Fruit fly (Drosophila melanogaster) whole organism, embryonic: ENCODE results near the gene CG42671.

Source experiments
- Aef1 ChIP-seq: fragments of 200-800 bp; sonication (Bioruptor generic); IDR thresholded peaks from 3 replicates; pipeline ENCODE4 v1.3.6; 2022; ENCODE audit warnings: missing biosample characterization, missing genetic modification characterization
- Bteb2 ChIP-seq: fragments of 200-800 bp; sonication (Bioruptor generic); optimal IDR thresholded peaks from 2 replicates; lab custom pipeline; 2016; ENCODE audit warnings: missing biosample characterization, missing genetic modification characterization
- CG10209 ChIP-seq: fragments of 200-800 bp; sonication (Bioruptor generic); optimal IDR thresholded peaks from 3 replicates; lab custom pipeline; 2017; ENCODE audit warnings: missing biosample characterization, mild to moderate bottlenecking, missing genetic modification characterization, missing genetic modification reagents
- CG11560 ChIP-seq: fragments of 200-800 bp; sonication (Bioruptor generic); IDR thresholded peaks from 3 replicates; pipeline ENCODE4 v1.3.6; 2022; ENCODE audit warnings: missing biosample characterization, missing genetic modification characterization
- CG12299 ChIP-seq: fragments of 200-800 bp; sonication (Bioruptor generic); optimal IDR thresholded peaks from 2 replicates; lab custom pipeline; 2018; ENCODE audit warnings: missing biosample characterization, mild to moderate bottlenecking, missing genetic modification characterization
- CG13894 ChIP-seq: fragments of 200-800 bp; sonication (Bioruptor generic); optimal IDR thresholded peaks from 3 replicates; lab custom pipeline; 2018; ENCODE audit warnings: missing biosample characterization, mild to moderate bottlenecking, missing genetic modification characterization, moderate library complexity
- CG14860 ChIP-seq: fragments of 200-800 bp; sonication (Bioruptor generic); IDR thresholded peaks from 3 replicates; pipeline ENCODE4 v1.3.6; 2022; ENCODE audit warnings: missing biosample characterization, missing genetic modification characterization; ENCODE audit not compliant: partially characterized antibody
- CG16863 ChIP-seq: fragments of 200-800 bp; sonication (Bioruptor generic); optimal IDR thresholded peaks from 3 replicates; lab custom pipeline; 2016; ENCODE audit warnings: missing biosample characterization, missing genetic modification characterization
- CG17568 ChIP-seq: fragments of 200-800 bp; sonication (Bioruptor generic); optimal IDR thresholded peaks from 2 replicates; lab custom pipeline; 2018; ENCODE audit warnings: missing biosample characterization, mild to moderate bottlenecking, missing genetic modification characterization, moderate library complexity
- CG17829 ChIP-seq: fragments of 200-800 bp; optimal IDR thresholded peaks from 2 replicates; lab custom pipeline; 2019; ENCODE audit warnings: missing biosample characterization, mild to moderate bottlenecking, missing genetic modification characterization, moderate library complexity
- CG18262 ChIP-seq: fragments of 200-800 bp; optimal IDR thresholded peaks from 3 replicates; lab custom pipeline; 2019; ENCODE audit warnings: missing biosample characterization, mild to moderate bottlenecking, missing genetic modification characterization, moderate library complexity
- CG1832 ChIP-seq: fragments of 200-800 bp; sonication (Bioruptor generic); optimal IDR thresholded peaks from 2 replicates; lab custom pipeline; 2017; ENCODE audit warnings: missing biosample characterization, mild to moderate bottlenecking, missing genetic modification characterization, inconsistent platforms
- CG18599 ChIP-seq: fragments of 200-800 bp; sonication (Bioruptor generic); optimal IDR thresholded peaks from 3 replicates; lab custom pipeline; 2017; ENCODE audit warnings: missing biosample characterization, missing genetic modification characterization, mild to moderate bottlenecking, moderate library complexity, missing genetic modification reagents
- CG2202 ChIP-seq: fragments of 200-800 bp; sonication (Bioruptor generic); optimal IDR thresholded peaks from 2 replicates; lab custom pipeline; 2018; ENCODE audit warnings: missing biosample characterization, mild to moderate bottlenecking, missing genetic modification characterization
- CG6254 ChIP-seq: fragments of 200-800 bp; sonication (Bioruptor generic); optimal IDR thresholded peaks from 3 replicates; lab custom pipeline; 2017; ENCODE audit warnings: mild to moderate bottlenecking, missing biosample characterization, missing genetic modification reagents, missing genetic modification characterization
- CG9727 ChIP-seq: fragments of 200-800 bp; sonication (Bioruptor generic); optimal IDR thresholded peaks from 3 replicates; lab custom pipeline; 2017; ENCODE audit warnings: missing biosample characterization, mild to moderate bottlenecking, missing genetic modification characterization
- CG9876 ChIP-seq: fragments of 200-800 bp; sonication (Bioruptor generic); optimal IDR thresholded peaks from 2 replicates; lab custom pipeline; 2016; ENCODE audit warnings: missing biosample characterization, missing genetic modification characterization
- CTCF ChIP-seq: fragments of 200-800 bp; sonication (Bioruptor generic); optimal IDR thresholded peaks from 2 replicates; lab custom pipeline; 2017; ENCODE audit warnings: missing biosample characterization, mild to moderate bottlenecking, missing genetic modification characterization, moderate library complexity
- Drgx ChIP-seq: fragments of 200-800 bp; sonication (Bioruptor generic); IDR thresholded peaks from 2 replicates; pipeline ENCODE4 v1.3.6; 2022; ENCODE audit warnings: missing biosample characterization, missing genetic modification characterization
- Hmx ChIP-seq: fragments of 200-800 bp; sonication (Bioruptor generic); optimal IDR thresholded peaks from 2 replicates; lab custom pipeline; 2016; ENCODE audit warnings: missing biosample characterization, missing genetic modification characterization
- Hr39 ChIP-seq: fragments of >200 bp; optimal IDR thresholded peaks from 2 replicates; lab custom pipeline; 2017
- Mad ChIP-seq: fragments of 200-800 bp; sonication (Bioruptor generic); optimal IDR thresholded peaks from 2 replicates; lab custom pipeline; 2016; ENCODE audit warnings: missing biosample characterization, missing genetic modification characterization
- Med ChIP-seq: fragments of 200-800 bp; sonication (Bioruptor generic); peaks from one replicate; lab custom pipeline; 2016; ENCODE audit warnings: missing biosample characterization, missing genetic modification characterization, mild to moderate bottlenecking, inconsistent platforms, moderate library complexity
- Meics ChIP-seq: fragments of 200-800 bp; sonication (Bioruptor generic); optimal IDR thresholded peaks from 2 replicates; lab custom pipeline; 2017; ENCODE audit warnings: missing biosample characterization, mild to moderate bottlenecking, missing genetic modification characterization
- NC2β ChIP-seq: fragments of 200-800 bp; sonication (Bioruptor generic); optimal IDR thresholded peaks from 2 replicates; lab custom pipeline; 2016; ENCODE audit warnings: missing biosample characterization, missing genetic modification characterization
- NK7.1 ChIP-seq: fragments of 200-800 bp; sonication (Bioruptor generic); optimal IDR thresholded peaks from 3 replicates; lab custom pipeline; 2016; ENCODE audit warnings: missing biosample characterization, missing genetic modification characterization
- Nf-YA ChIP-seq: fragments of 200-800 bp; sonication (Bioruptor generic); IDR thresholded peaks from 2 replicates; pipeline ENCODE4 v1.3.6; 2022; ENCODE audit warnings: missing biosample characterization, missing genetic modification characterization
- Nf-YC ChIP-seq: fragments of 200-800 bp; optimal IDR thresholded peaks from 3 replicates; lab custom pipeline; 2019; ENCODE audit warnings: missing biosample characterization, mild to moderate bottlenecking, missing genetic modification characterization, moderate library complexity
- PHDP ChIP-seq: fragments of 200-800 bp; sonication (Bioruptor generic); optimal IDR thresholded peaks from 3 replicates; lab custom pipeline; 2018; ENCODE audit warnings: missing biosample characterization, mild to moderate bottlenecking, missing genetic modification characterization, moderate library complexity
- Stat92E ChIP-seq, 3 experiments: fragments of >200 bp in 2 of 3; fragments of 200-800 bp in 1 of 3; sonication (Bioruptor generic) in 1 of 3; optimal IDR thresholded peaks; 2 replicates each; lab custom pipeline; 2017 to 2019; ENCODE audit warnings: missing biosample characterization in 3 of 3, missing genetic modification characterization in 3 of 3, mild to moderate bottlenecking in 1 of 3, moderate library complexity in 1 of 3
- Trl ChIP-seq, 3 experiments: fragments of >200 bp in 2 of 3; fragments of 200-800 bp in 1 of 3; sonication (Bioruptor generic) in 1 of 3; optimal IDR thresholded peaks; 2 replicates in 1 of 3; 3 replicates in 2 of 3; lab custom pipeline; 2016 to 2017; ENCODE audit warnings: missing biosample characterization in 1 of 3, missing genetic modification characterization in 1 of 3
- Xrp1 ChIP-seq: fragments of 200-800 bp; sonication (Bioruptor generic); IDR thresholded peaks from 2 replicates; pipeline ENCODE4 v1.3.6; 2022; ENCODE audit warnings: missing biosample characterization, missing genetic modification characterization
- abd-A ChIP-seq: fragments of 200-800 bp; sonication (Bioruptor generic); optimal IDR thresholded peaks from 3 replicates; lab custom pipeline; 2019; ENCODE audit warnings: missing biosample characterization, mild to moderate bottlenecking, missing genetic modification characterization, moderate library complexity
- chinmo ChIP-seq: fragments of 200-800 bp; sonication (Bioruptor generic); IDR thresholded peaks from 4 replicates; pipeline ENCODE4 v1.3.6; 2022; ENCODE audit warnings: missing biosample characterization, missing genetic modification characterization; ENCODE audit not compliant: partially characterized antibody
- corto ChIP-seq: fragments of 200-800 bp; sonication (Bioruptor generic); optimal IDR thresholded peaks from 2 replicates; lab custom pipeline; 2016; ENCODE audit warnings: missing biosample characterization, mild to moderate bottlenecking, missing genetic modification characterization, moderate library complexity
- da ChIP-seq: fragments of 200-800 bp; sonication (Bioruptor generic); optimal IDR thresholded peaks from 2 replicates; lab custom pipeline; 2016; ENCODE audit warnings: missing biosample characterization, missing genetic modification characterization
- dpn ChIP-seq, 2 experiments: fragments of 200-800 bp; sonication (Bioruptor generic); optimal IDR thresholded peaks; 3 replicates each; lab custom pipeline; 2016; ENCODE audit warnings: missing biosample characterization in 2 of 2, missing genetic modification characterization in 2 of 2
- gsb ChIP-seq: fragments of 200-800 bp; sonication (Bioruptor generic); IDR thresholded peaks from 2 replicates; pipeline ENCODE4 v1.3.6; 2022; ENCODE audit warnings: missing biosample characterization, missing genetic modification characterization
- gt ChIP-seq: fragments of 200-800 bp; sonication (Bioruptor generic); IDR thresholded peaks from 2 replicates; pipeline ENCODE4 v1.3.6; 2022; ENCODE audit warnings: missing biosample characterization, missing genetic modification characterization
- her ChIP-seq: fragments of 200-800 bp; sonication (Bioruptor generic); optimal IDR thresholded peaks from 2 replicates; lab custom pipeline; 2016; ENCODE audit warnings: missing biosample characterization, missing genetic modification characterization
- kni ChIP-seq: fragments of 200-800 bp; sonication (Bioruptor generic); optimal IDR thresholded peaks from 3 replicates; lab custom pipeline; 2017; ENCODE audit warnings: mild to moderate bottlenecking, missing biosample characterization, missing genetic modification reagents, missing genetic modification characterization
- lbe ChIP-seq: fragments of 200-800 bp; sonication (Bioruptor generic); optimal IDR thresholded peaks from 2 replicates; lab custom pipeline; 2016; ENCODE audit warnings: missing biosample characterization, mild to moderate bottlenecking, missing genetic modification characterization
- nerfin-1 ChIP-seq: fragments of 200-800 bp; sonication (Bioruptor generic); optimal IDR thresholded peaks from 3 replicates; lab custom pipeline; 2019; ENCODE audit warnings: missing biosample characterization, mild to moderate bottlenecking, missing genetic modification characterization, moderate library complexity
- nerfin-2 ChIP-seq: fragments of 200-800 bp; sonication (Bioruptor generic); IDR thresholded peaks from 2 replicates; pipeline ENCODE4 v1.3.6; 2022; ENCODE audit warnings: missing biosample characterization, missing genetic modification characterization; ENCODE audit not compliant: partially characterized antibody
- so ChIP-seq: fragments of 200-800 bp; sonication (Bioruptor generic); IDR thresholded peaks from 3 replicates; pipeline ENCODE4 v1.3.6; 2022; ENCODE audit warnings: missing biosample characterization, missing genetic modification characterization
- sug ChIP-seq: fragments of 200-800 bp; optimal IDR thresholded peaks from 2 replicates; lab custom pipeline; 2019; ENCODE audit warnings: missing biosample characterization, mild to moderate bottlenecking, missing genetic modification characterization, moderate library complexity
- toy ChIP-seq: fragments of 200-800 bp; sonication (Bioruptor generic); IDR thresholded peaks from 2 replicates; pipeline ENCODE4 v1.3.6; 2022; ENCODE audit warnings: missing biosample characterization, missing genetic modification characterization
- zf30C ChIP-seq: fragments of 200-800 bp; sonication (Bioruptor generic); optimal IDR thresholded peaks from 3 replicates; lab custom pipeline; 2018; ENCODE audit warnings: missing biosample characterization, mild to moderate bottlenecking, missing genetic modification characterization

Gene CG42671

dm6 chr3L:11246046-11246887 lies 32.0 kb downstream of the CG42671 start (continued):
- TF ChIP-seq CG14860 (GFP tag; lab: Robert Waterston, UW) (no peak), gt (GFP tag; lab: Robert Waterston, UW) (no peak), Hmx (GFP tag; lab: Kevin White, UChicago) (no peak), Xrp1 (GFP tag; lab: Robert Waterston, UW) (peak; percentile 51; the same call in 1 of the 2 replicates), CG17829 (peak; percentile 23), Meics (GFP tag; lab: Kevin White, UChicago) (no peak), nerfin-1 (peak; percentile 2), CG2202 (tag; lab: Kevin White, UChicago) (peak; percentile 18), CG17568 (GFP tag; lab: Kevin White, UChicago) (peak; percentile 25), PHDP (tag; lab: Kevin White, UChicago) (peak; percentile 19), sug (tag; lab: Kevin White, UChicago) (peak; percentile 71), NK7.1 (no peak), chinmo (GFP tag; lab: Robert Waterston, UW) (peak; percentile 96), CG12299 (tag; lab: Kevin White, UChicago) (peak; percentile 44), Drgx (GFP tag; lab: Robert Waterston, UW) (peak; percentile 98), Bteb2 (GFP tag; lab: Kevin White, UChicago) (no peak), nerfin-2 (GFP tag; lab: Robert Waterston, UW) (no peak), CG9727 (GFP tag; lab: Kevin White, UChicago) (peak; percentile 19), toy (GFP tag; lab: Robert Waterston, UW) (no peak), CG6254 (GFP tag; lab: Kevin White, UChicago) (peak; percentile 35), corto (peak; percentile 87), da (no peak), CG1832 (GFP tag; lab: Kevin White, UChicago) (peak; percentile 85), lbe (GFP tag; lab: Kevin White, UChicago) (peak; percentile 69), gsb (GFP tag; lab: Robert Waterston, UW) (0 out of 2 replicates have a peak, but pooled peaks have one; percentile 17), CG13894 (tag; lab: Kevin White, UChicago) (peak; percentile 1), her (GFP tag; lab: Kevin White, UChicago) (peak; percentile 15), CG18599 (GFP tag; lab: Kevin White, UChicago) (peak; percentile 59), Nf-YA (GFP tag; lab: Robert Waterston, UW) (no peak), NC2β (peak; percentile 36), CG18262 (tag; lab: Kevin White, UChicago) (no peak), abd-A (peak; percentile 93), CG10209 (GFP tag; lab: Kevin White, UChicago) (peak; percentile 19), Trl (optimal IDR thresholded peaks at IDR 0.05; lab: Kevin White, UChicago) (peak; percentile 90), Trl (GFP tag; optimal IDR thresholded peaks at IDR 0.05; lab: Kevin White, UChicago) (peak; percentile 23), CG11560 (tag; lab: Robert Waterston, UW) (no peak), Stat92E (GFP tag; optimal IDR thresholded peaks at IDR 0.05; lab: Kevin White, UChicago) (peak in 1 of 3 experiments; percentile 60), Aef1 (peak; percentile 53), dpn (GFP tag; optimal IDR thresholded peaks at IDR 0.05; lab: Kevin White, UChicago) (peak in 1 of 2 experiments; percentile 34), CTCF (GFP tag; lab: Kevin White, UChicago) (peak; percentile 1), CG16863 (GFP tag; lab: Kevin White, UChicago) (peak; percentile 29), kni (peak; percentile 85), so (GFP tag; lab: Robert Waterston, UW) (peak; percentile 58; the same call in 2 of the 3 replicates), CG9876 (GFP tag; lab: Kevin White, UChicago) (peak; percentile 14), zf30C (peak; percentile 32), Med (GFP tag; lab: Kevin White, UChicago) (peak; percentile 84), Mad (no peak), Hr39 (no peak), Nf-YC (tag; lab: Kevin White, UChicago) (peak; percentile 8)
